Worm (Caenorhabditis elegans): Measurements from ENCODE around the gene F10E9.12.

- TF ChIP-seq nhr-11 (tag; optimal IDR thresholded peaks at IDR 0.05) (no peak), skn-1 (tag; optimal IDR thresholded peaks at IDR 0.05) (no peak), tbx-2 (tag; optimal IDR thresholded peaks at IDR 0.05) (no peak), nhr-28 (tag; optimal IDR thresholded peaks at IDR 0.05) (no peak), ceh-28 (tag; optimal IDR thresholded peaks at IDR 0.05) (no peak)
These were observed 44.8 kb upstream of the F10E9.12 start for ce11 chrIII:8279567-8279966.
